Worm (Caenorhabditis elegans) whole organism, young adult: ENCODE data around the gene C07B5.2.

Source experiments
- C06A6.2 ChIP-seq: fragments of 200-800 bp; sonication (Bioruptor generic); conservative IDR thresholded peaks from 2 replicates; pipeline ENCODE4 v1.3.6; 2022; ENCODE audit warnings: missing genetic modification characterization, missing compliant biosample characterization
- F10E7.11 ChIP-seq: sonication (generic microtip); optimal IDR thresholded peaks from 2 replicates; lab custom pipeline; 2017; ENCODE audit warnings: mild to moderate bottlenecking, missing genetic modification characterization, moderate library complexity, missing compliant biosample characterization
- K11D2.4 ChIP-seq: fragments of 200-800 bp; sonication (Bioruptor generic); IDR thresholded peaks from 2 replicates; pipeline ENCODE4 v1.3.6; 2022; ENCODE audit warnings: missing genetic modification reagents, missing genetic modification characterization, missing compliant biosample characterization
- K12H6.12 ChIP-seq: fragments of 200-800 bp; sonication (Bioruptor generic); optimal IDR thresholded peaks from 2 replicates; lab custom pipeline; 2018; ENCODE audit warnings: mild to moderate bottlenecking, missing genetic modification characterization, missing compliant biosample characterization
- atf-7 ChIP-seq: sonication (generic microtip); optimal IDR thresholded peaks from 2 replicates; lab custom pipeline; 2017; ENCODE audit warnings: mild to moderate bottlenecking, missing genetic modification characterization, missing compliant biosample characterization
- athp-1 ChIP-seq: sonication (generic microtip); optimal IDR thresholded peaks from 2 replicates; lab custom pipeline; 2017; ENCODE audit warnings: mild to moderate bottlenecking, missing genetic modification characterization, missing compliant biosample characterization
- bed-1 ChIP-seq: fragments of 200-800 bp; sonication (Bioruptor generic); IDR thresholded peaks from 2 replicates; pipeline ENCODE4 v1.3.6; 2022; ENCODE audit warnings: missing genetic modification reagents, missing genetic modification characterization, missing compliant biosample characterization
- bed-2 ChIP-seq: fragments of 200-800 bp; sonication (Bioruptor generic); IDR thresholded peaks from 2 replicates; pipeline ENCODE4 v1.3.6; 2022; ENCODE audit warnings: missing genetic modification reagents, missing genetic modification characterization, missing compliant biosample characterization
- ccch-3 ChIP-seq: fragments of 200-800 bp; sonication (Bioruptor generic); optimal IDR thresholded peaks from 2 replicates; lab custom pipeline; 2018; ENCODE audit warnings: mild to moderate bottlenecking, missing genetic modification characterization, missing compliant biosample characterization
- cebp-1 ChIP-seq, 2 experiments: fragments of 200-800 bp in 1 of 2; sonication (Bioruptor generic) in 1 of 2; sonication (generic microtip) in 1 of 2; IDR thresholded peaks in 1 of 2; optimal IDR thresholded peaks in 1 of 2; 2 replicates each; pipeline versions ENCODE4 v1.3.6 to Lab custom; 2017 to 2022; ENCODE audit warnings: missing compliant biosample characterization in 2 of 2, missing genetic modification characterization in 2 of 2, mild to moderate bottlenecking in 1 of 2, missing genetic modification reagents in 1 of 2, moderate library complexity in 1 of 2
- cebp-2 ChIP-seq: fragments of 200-800 bp; sonication (Bioruptor generic); IDR thresholded peaks from 2 replicates; pipeline ENCODE4 v1.3.6; 2022; ENCODE audit warnings: missing genetic modification characterization, missing compliant biosample characterization
- ceh-79 ChIP-seq: sonication (generic microtip); optimal IDR thresholded peaks from 2 replicates; lab custom pipeline; 2017; ENCODE audit warnings: mild to moderate bottlenecking, missing genetic modification characterization, missing compliant biosample characterization
- ceh-91 ChIP-seq: fragments of 200-800 bp; sonication (Bioruptor generic); IDR thresholded peaks from 2 replicates; pipeline ENCODE4 v1.3.6; 2022; ENCODE audit warnings: missing genetic modification reagents, missing genetic modification characterization, missing compliant biosample characterization
- chd-7 ChIP-seq: sonication (generic microtip); optimal IDR thresholded peaks from 2 replicates; lab custom pipeline; 2016; ENCODE audit warnings: mild to moderate bottlenecking, missing genetic modification characterization, moderate library complexity, missing compliant biosample characterization
- die-1 ChIP-seq: sonication (generic microtip); optimal IDR thresholded peaks from 2 replicates; lab custom pipeline; 2016; ENCODE audit warnings: missing genotype, mild to moderate bottlenecking, missing genetic modification characterization, missing compliant biosample characterization
- dpff-1 ChIP-seq: sonication (generic microtip); optimal IDR thresholded peaks from 2 replicates; lab custom pipeline; 2017; ENCODE audit warnings: mild to moderate bottlenecking, missing genetic modification characterization, missing compliant biosample characterization
- egl-44 ChIP-seq: fragments of 200-800 bp; sonication (Bioruptor generic); IDR thresholded peaks from 2 replicates; pipeline ENCODE4 v1.3.6; 2022; ENCODE audit warnings: missing genetic modification reagents, missing genetic modification characterization, missing compliant biosample characterization
- egrh-3 ChIP-seq: fragments of 200-800 bp; sonication (Bioruptor generic); IDR thresholded peaks from 2 replicates; pipeline ENCODE4 v1.3.6; 2022; ENCODE audit warnings: missing genetic modification reagents, missing genetic modification characterization, missing compliant biosample characterization
- fkh-3 ChIP-seq: sonication (generic microtip); optimal IDR thresholded peaks from 2 replicates; lab custom pipeline; 2016; ENCODE audit warnings: mild to moderate bottlenecking, missing genetic modification characterization, missing compliant biosample characterization
- hmg-20 ChIP-seq: fragments of 200-800 bp; sonication (Bioruptor generic); IDR thresholded peaks from 2 replicates; pipeline ENCODE4 v1.3.6; 2022; ENCODE audit warnings: missing genetic modification reagents, missing genetic modification characterization, missing compliant biosample characterization
- hrde-1 ChIP-seq: sonication (generic microtip); optimal IDR thresholded peaks from 2 replicates; lab custom pipeline; 2016; ENCODE audit warnings: missing genetic modification characterization, mild to moderate bottlenecking, missing compliant biosample characterization, moderate library complexity, missing genotype, missing genetic modification reagents, borderline replicate concordance
- lin-26 ChIP-seq: fragments of 200-800 bp; sonication (Bioruptor generic); IDR thresholded peaks from 2 replicates; pipeline ENCODE4 v1.3.6; 2022; ENCODE audit warnings: missing genetic modification reagents, missing genetic modification characterization, missing compliant biosample characterization
- lin-35 ChIP-seq, 3 experiments: fragments of 150-350 bp in 2 of 3; sonication (generic microtip) in 1 of 3; optimal IDR thresholded peaks; 2 replicates each; lab custom pipeline; 2014 to 2018; ENCODE audit warnings: missing biosample characterization in 3 of 3, missing genetic modification characterization in 3 of 3, missing genetic modification reagents in 3 of 3
- lin-40 ChIP-seq: sonication (generic microtip); optimal IDR thresholded peaks from 2 replicates; lab custom pipeline; 2016; ENCODE audit warnings: missing genetic modification characterization, mild to moderate bottlenecking, missing compliant biosample characterization, missing genotype, missing genetic modification reagents
- madf-3 ChIP-seq: fragments of 200-800 bp; sonication (Bioruptor generic); IDR thresholded peaks from 2 replicates; pipeline ENCODE4 v1.3.6; 2022; ENCODE audit warnings: missing genetic modification reagents, missing genetic modification characterization, missing compliant biosample characterization
- madf-6 ChIP-seq: fragments of 200-800 bp; sonication (Bioruptor generic); IDR thresholded peaks from 2 replicates; pipeline ENCODE4 v1.3.6; 2022; ENCODE audit warnings: missing genetic modification reagents, missing genetic modification characterization, missing compliant biosample characterization
- mel-28 ChIP-seq: sonication (generic microtip); optimal IDR thresholded peaks from 2 replicates; lab custom pipeline; 2016; ENCODE audit warnings: borderline replicate concordance, mild to moderate bottlenecking, missing genetic modification characterization, missing compliant biosample characterization
- mes-4 ChIP-seq: sonication (generic microtip); optimal IDR thresholded peaks from 2 replicates; lab custom pipeline; 2016; ENCODE audit warnings: missing genotype, missing genetic modification characterization, missing compliant biosample characterization
- nfya-1 ChIP-seq: sonication (generic microtip); optimal IDR thresholded peaks from 2 replicates; lab custom pipeline; 2017; ENCODE audit warnings: antibody characterized with exemption, missing compliant biosample characterization, missing genetic modification characterization, borderline replicate concordance; ENCODE audit not compliant: insufficient read depth
- nhr-80 ChIP-seq: sonication (generic microtip); optimal IDR thresholded peaks from 2 replicates; lab custom pipeline; 2016; ENCODE audit warnings: missing genetic modification characterization, missing compliant biosample characterization
- sdz-38 ChIP-seq: sonication (generic microtip); optimal IDR thresholded peaks from 2 replicates; lab custom pipeline; 2016; ENCODE audit warnings: missing genotype, missing genetic modification characterization, missing compliant biosample characterization
- sea-2 ChIP-seq: fragments of 200-800 bp; sonication (Bioruptor generic); IDR thresholded peaks from 2 replicates; pipeline ENCODE4 v1.3.6; 2022; ENCODE audit warnings: missing genetic modification characterization, missing compliant biosample characterization
- snpc-1.1 ChIP-seq: sonication (generic microtip); optimal IDR thresholded peaks from 2 replicates; lab custom pipeline; 2017; ENCODE audit warnings: missing genetic modification characterization, mild to moderate bottlenecking, missing compliant biosample characterization, antibody characterized with exemption, moderate library complexity, missing genotype, missing genetic modification reagents; ENCODE audit not compliant: insufficient read depth
- snpc-3.4 ChIP-seq: sonication (generic microtip); optimal IDR thresholded peaks from 2 replicates; lab custom pipeline; 2017; ENCODE audit warnings: missing genetic modification characterization, mild to moderate bottlenecking, missing compliant biosample characterization, antibody characterized with exemption, moderate library complexity, missing genotype, missing genetic modification reagents
- tbx-9 ChIP-seq: sonication (generic microtip); optimal IDR thresholded peaks from 2 replicates; lab custom pipeline; 2016; ENCODE audit warnings: borderline replicate concordance, missing genetic modification characterization, inconsistent platforms, missing compliant biosample characterization
- ztf-26 ChIP-seq: sonication (generic microtip); optimal IDR thresholded peaks from 2 replicates; lab custom pipeline; 2017; ENCODE audit warnings: missing genetic modification characterization, missing compliant biosample characterization
- ztf-28 ChIP-seq: fragments of 200-800 bp; sonication (Bioruptor generic); IDR thresholded peaks from 2 replicates; pipeline ENCODE4 v1.3.6; 2022; ENCODE audit warnings: missing genetic modification reagents, missing genetic modification characterization, missing compliant biosample characterization

The C07B5.2 gene

DNA sequence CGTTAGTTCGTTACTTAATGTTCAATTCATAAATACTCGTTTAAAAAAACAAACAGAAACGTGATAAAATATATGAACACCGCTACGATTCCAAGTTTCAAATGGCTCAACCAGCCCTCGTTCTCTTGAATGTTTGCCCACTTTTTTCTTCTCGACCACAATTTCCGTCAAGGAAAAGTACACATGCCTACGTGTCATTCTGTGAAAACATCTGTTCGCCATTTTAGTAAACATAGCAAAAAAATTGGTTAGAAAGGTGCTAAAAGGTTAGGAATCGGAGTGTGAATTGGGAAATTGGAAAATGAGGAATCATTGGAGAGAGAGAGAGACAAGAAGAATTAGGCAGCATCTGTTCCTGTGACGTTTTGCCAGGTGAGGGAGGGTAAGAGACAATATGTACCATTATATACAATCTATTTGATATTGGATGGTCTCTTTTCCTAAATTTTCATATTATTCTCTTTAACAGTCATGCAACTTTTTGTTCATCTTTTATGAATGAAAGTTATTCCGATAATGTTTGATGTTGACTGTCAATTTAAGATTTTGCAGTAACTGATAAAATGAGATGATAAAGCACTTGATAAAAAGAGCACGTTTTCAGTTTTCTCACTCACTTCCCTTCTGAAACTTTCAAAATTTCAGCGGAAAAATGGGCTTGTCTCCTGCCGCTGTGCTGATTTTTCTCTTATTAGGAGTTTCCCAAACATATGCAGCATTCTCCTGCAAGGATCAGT, 22.5 kb upstream of the C07B5.2 start, which contains the start of gene nuc-1:
Gene nuc-1, plus strand, starts transcription at position 612 of the 737 bp plus-strand sequence.
- no peak for TF ChIP-seq sdz-38 (tag; lab: Kevin White, UChicago)
- no peak for TF ChIP-seq fkh-3
- peak; percentile 52 for TF ChIP-seq nhr-80 (tag; lab: Kevin White, UChicago)

DNA sequence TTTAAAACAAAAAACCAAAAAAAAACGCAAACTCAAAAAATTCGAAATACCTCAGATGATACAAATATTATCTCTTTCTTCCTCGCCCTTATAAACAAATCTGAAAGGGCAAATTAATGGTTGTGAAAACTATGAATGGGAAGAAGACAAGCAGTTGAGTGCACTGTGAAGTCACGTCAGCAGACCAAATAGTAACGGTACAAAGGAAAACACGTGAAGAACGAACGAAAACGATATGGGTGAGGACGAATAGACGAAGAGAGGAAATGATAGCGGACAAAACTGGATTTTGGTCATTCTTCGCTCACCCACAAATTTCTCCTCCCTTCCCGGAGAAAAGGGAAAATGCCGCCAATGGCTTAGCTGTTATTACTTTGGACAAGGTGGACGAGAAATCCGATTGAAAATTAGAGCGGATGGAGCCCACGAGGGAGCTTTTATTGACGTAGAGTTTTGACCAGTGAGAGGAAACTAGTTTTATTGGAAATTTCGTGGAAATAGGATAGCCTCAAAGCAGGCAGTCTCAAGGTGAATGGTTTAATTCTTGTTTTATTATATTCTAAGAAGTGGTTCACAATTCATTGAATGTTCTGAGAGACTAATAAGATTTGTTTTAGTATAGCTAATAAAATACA, 20.6 kb upstream of the C07B5.2 start:
- TF ChIP-seq egl-44 (no peak), ceh-79 (no peak), lin-26 (GFP tag; lab: Robert Waterston, UW) (no peak), ztf-26 (tag; lab: Kevin White, UChicago) (no peak), dpff-1 (tag; lab: Kevin White, UChicago) (no peak), atf-7 (tag; lab: Kevin White, UChicago) (no peak), chd-7 (tag; lab: Kevin White, UChicago) (no peak), madf-3 (GFP tag; lab: Robert Waterston, UW) (no peak), madf-6 (GFP tag; lab: Robert Waterston, UW) (no peak), die-1 (tag; lab: Kevin White, UChicago) (no peak), ceh-91 (GFP tag; lab: Robert Waterston, UW) (no peak), cebp-2 (GFP tag; lab: Robert Waterston, UW) (no peak), nfya-1 (tag; lab: Kevin White, UChicago) (no peak)

DNA sequence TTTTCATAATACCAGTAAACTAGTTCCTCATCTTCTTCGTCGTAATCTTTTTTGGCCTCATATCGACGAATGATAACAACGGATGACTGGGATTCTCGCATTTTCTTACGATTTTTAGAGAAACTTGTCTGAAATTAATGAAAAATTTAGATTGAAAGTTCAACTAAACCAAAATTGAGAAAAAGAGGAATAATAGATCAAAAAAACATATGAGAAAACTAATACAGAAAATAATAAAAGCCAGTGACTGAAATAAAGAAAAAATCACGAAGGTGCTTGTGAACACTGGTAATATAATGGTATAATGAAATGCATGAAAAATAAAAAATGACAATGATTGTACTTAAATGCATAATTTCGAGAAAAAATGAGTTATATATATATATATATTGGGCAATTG, 19.7 kb upstream of the C07B5.2 start, which contains the start of gene C07B5.8:
Gene C07B5.8, minus strand, starts transcription at position 101 of the 400 bp plus-strand sequence.
- no peak for TF ChIP-seq tbx-9

DNA sequence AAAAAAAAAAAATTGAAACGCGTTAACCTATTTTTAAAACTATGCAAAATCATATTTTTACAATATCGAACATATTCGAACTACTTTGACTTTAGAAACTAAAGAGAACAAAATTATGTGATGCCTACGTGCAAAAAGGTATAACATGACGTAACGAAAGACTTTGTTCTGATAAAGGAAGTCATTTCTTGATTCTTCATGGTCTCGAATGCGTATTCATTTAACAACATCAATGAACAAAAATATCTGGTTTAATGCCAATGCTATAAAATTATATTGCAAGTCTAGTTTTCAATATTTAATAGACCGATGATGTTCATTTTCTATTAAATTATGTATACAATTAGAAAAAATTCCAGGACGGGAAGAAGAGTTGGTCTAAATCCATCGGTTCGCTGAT, 19.0 kb upstream of the C07B5.2 start:
- TF ChIP-seq hmg-20 (no peak), lin-40 (tag; lab: Kevin White, UChicago) (peak; percentile 22)

DNA sequence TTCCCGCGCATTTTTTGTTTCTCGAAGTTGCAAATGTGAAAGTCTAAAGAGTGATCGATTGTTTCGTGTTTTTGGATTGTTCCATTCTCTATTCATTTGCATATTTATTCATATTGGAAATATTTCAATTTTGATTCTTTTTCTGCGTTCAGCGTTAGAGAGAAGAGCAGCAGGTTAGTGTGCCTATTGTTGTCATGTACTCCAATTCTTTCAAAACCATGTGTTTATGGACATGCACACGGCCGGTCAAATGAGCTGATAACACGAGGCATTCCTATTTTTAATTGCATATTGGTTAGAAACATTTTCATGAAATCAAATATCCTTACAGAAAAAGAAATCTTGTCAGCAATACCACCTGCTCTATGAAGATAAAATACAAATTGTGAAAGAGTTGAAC, 14.6 kb upstream of the C07B5.2 start:
- no peak for TF ChIP-seq lin-35 (GFP tag; optimal IDR thresholded peaks at IDR 0.05; lab: Kevin White, UChicago)
- TF ChIP-seq sea-2 (GFP tag; lab: Robert Waterston, UW), result no peak
- TF ChIP-seq K12H6.12 (tag; lab: Kevin White, UChicago), result no peak
- peak; percentile 21 for TF ChIP-seq nhr-80 (tag; lab: Kevin White, UChicago)
- no peak for TF ChIP-seq mes-4 (tag; lab: Kevin White, UChicago)
- no peak for TF ChIP-seq bed-2 (GFP tag; lab: Robert Waterston, UW)

DNA sequence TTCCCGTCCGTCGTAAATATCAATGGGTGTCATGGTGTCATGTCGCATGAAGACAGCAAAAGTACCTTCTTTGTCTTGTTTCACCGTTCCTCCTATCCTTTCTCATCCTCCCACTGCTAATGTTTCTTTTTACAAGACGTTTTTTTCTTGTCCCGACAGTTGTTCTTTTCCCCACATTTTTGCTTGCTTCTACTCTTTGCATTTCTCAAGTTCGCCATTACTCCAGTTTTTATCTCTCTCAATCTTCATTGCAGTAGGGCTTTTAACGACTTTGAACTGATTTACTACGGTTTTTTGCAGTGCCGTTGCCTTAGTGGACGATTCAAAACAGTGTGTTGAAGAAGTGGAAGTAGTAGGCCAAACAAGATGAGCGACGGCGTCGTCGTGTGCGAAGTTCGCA, 12.4 kb upstream of the C07B5.2 start, which contains the start of gene C07B5.4:
Gene C07B5.4, plus strand, starts transcription at position 301 of the 400 bp plus-strand sequence.
- TF ChIP-seq hrde-1 (tag; lab: Kevin White, UChicago) (no peak), sea-2 (GFP tag; lab: Robert Waterston, UW) (no peak), mel-28 (tag; lab: Kevin White, UChicago) (no peak), snpc-3.4 (tag; lab: Kevin White, UChicago) (no peak), egrh-3 (no peak), mes-4 (tag; lab: Kevin White, UChicago) (no peak), madf-3 (GFP tag; lab: Robert Waterston, UW) (no peak), bed-1 (GFP tag; lab: Robert Waterston, UW) (no peak), ztf-28 (GFP tag; lab: Robert Waterston, UW) (no peak), die-1 (tag; lab: Kevin White, UChicago) (no peak), K11D2.4 (GFP tag; lab: Robert Waterston, UW) (no peak), snpc-1.1 (tag; lab: Kevin White, UChicago) (no peak), C06A6.2 (GFP tag; lab: Robert Waterston, UW) (no peak), athp-1 (no peak), ccch-3 (GFP tag; lab: Kevin White, UChicago) (no peak), cebp-1 (GFP tag; IDR thresholded peaks at IDR 0.05; lab: Robert Waterston, UW) (no peak), cebp-1 (tag; optimal IDR thresholded peaks at IDR 0.05; lab: Kevin White, UChicago) (no peak), F10E7.11 (no peak)
